Worm (Caenorhabditis elegans) whole organism, L1 larva: ENCODE measurements around the gene rpl-39.
A peak's percentile ranks its signal among the peaks of the same experiment; 100 is the strongest.

Source experiments
- alr-1 ChIP-seq: fragments of 200-800 bp; sonication (Bioruptor generic); optimal IDR thresholded peaks from 2 replicates; lab custom pipeline; 2018; ENCODE audit warnings: borderline replicate concordance, mild to moderate bottlenecking, missing genetic modification characterization, missing compliant biosample characterization
- aly-2 ChIP-seq: fragments of 150-350 bp; optimal IDR thresholded peaks from 2 replicates; lab custom pipeline; 2014; ENCODE audit warnings: missing biosample characterization, missing genetic modification characterization
- ceh-63 ChIP-seq: fragments of 200-800 bp; sonication (Bioruptor generic); optimal IDR thresholded peaks from 2 replicates; lab custom pipeline; 2018; ENCODE audit warnings: mild to moderate bottlenecking, missing genetic modification characterization, missing compliant biosample characterization
- ceh-8 ChIP-seq: fragments of 200-800 bp; sonication (Bioruptor generic); optimal IDR thresholded peaks from 2 replicates; lab custom pipeline; 2018; ENCODE audit warnings: mild to moderate bottlenecking, missing genetic modification characterization, moderate library complexity, missing compliant biosample characterization
- ceh-82 ChIP-seq, 3 experiments: fragments of 150-350 bp in 1 of 3; sonication (generic microtip) in 2 of 3; optimal IDR thresholded peaks; 2 replicates each; lab custom pipeline; 2014 to 2017; ENCODE audit warnings: missing biosample characterization in 3 of 3, missing genetic modification characterization in 3 of 3
- dsc-1 ChIP-seq: sonication (generic microtip); optimal IDR thresholded peaks from 2 replicates; lab custom pipeline; 2016; ENCODE audit warnings: mild to moderate bottlenecking, missing genetic modification characterization, missing compliant biosample characterization
- efl-1 ChIP-seq, 4 experiments: fragments of 150-350 bp; optimal IDR thresholded peaks in 3 of 4; peaks in 1 of 4; 1 replicate in 1 of 4; 2 replicates in 3 of 4; lab custom pipeline; 2014; ENCODE audit warnings: missing biosample characterization in 2 of 4, missing genetic modification characterization in 2 of 4, missing genetic modification reagents in 2 of 4
- efl-3 ChIP-seq: fragments of 200-800 bp; sonication (Bioruptor generic); optimal IDR thresholded peaks from 2 replicates; lab custom pipeline; 2018; ENCODE audit warnings: mild to moderate bottlenecking, missing genetic modification characterization, missing compliant biosample characterization
- egl-13 ChIP-seq: sonication (generic microtip); optimal IDR thresholded peaks from 2 replicates; lab custom pipeline; 2016; ENCODE audit warnings: missing genotype, missing genetic modification reagents, missing genetic modification characterization, missing compliant biosample characterization
- elt-3 ChIP-seq, 6 experiments: fragments of 150-350 bp in 1 of 6; sonication (generic microtip); optimal IDR thresholded peaks; 2 replicates each; lab custom pipeline; 2017 to 2018; ENCODE audit warnings: missing biosample characterization in 6 of 6, missing genetic modification characterization in 6 of 6, inconsistent platforms in 1 of 6
- ets-5 ChIP-seq: fragments of 200-800 bp; sonication (Bioruptor generic); IDR thresholded peaks from 2 replicates; pipeline ENCODE4 v1.3.6; 2022; ENCODE audit warnings: missing genetic modification characterization, missing compliant biosample characterization
- fkh-4 ChIP-seq: sonication (generic microtip); optimal IDR thresholded peaks from 2 replicates; lab custom pipeline; 2016; ENCODE audit warnings: missing compliant biosample characterization, missing genetic modification characterization, borderline replicate concordance
- fkh-8 ChIP-seq: sonication (generic microtip); optimal IDR thresholded peaks from 2 replicates; lab custom pipeline; 2016; ENCODE audit warnings: mild to moderate bottlenecking, missing genetic modification characterization, missing compliant biosample characterization
- grh-1 ChIP-seq: fragments of 200-800 bp; sonication (Bioruptor generic); IDR thresholded peaks from 2 replicates; pipeline ENCODE4 v1.3.6; 2022; ENCODE audit warnings: missing genetic modification reagents, missing genetic modification characterization, missing compliant biosample characterization
- hlh-17 ChIP-seq: fragments of 200-800 bp; sonication (Bioruptor generic); optimal IDR thresholded peaks from 2 replicates; lab custom pipeline; 2018; ENCODE audit warnings: missing genetic modification characterization, mild to moderate bottlenecking, missing compliant biosample characterization, moderate library complexity, borderline replicate concordance
- hpl-2 ChIP-seq: fragments of 150-350 bp; optimal IDR thresholded peaks from 2 replicates; lab custom pipeline; 2014; ENCODE audit warnings: missing biosample characterization, missing genetic modification reagents, missing genetic modification characterization
- isw-1 ChIP-seq: fragments of 200-800 bp; sonication (Bioruptor generic); IDR thresholded peaks from 2 replicates; pipeline ENCODE4 v1.3.6; 2022; ENCODE audit warnings: missing genetic modification characterization, missing compliant biosample characterization
- jun-1 ChIP-seq: fragments of 150-350 bp; optimal IDR thresholded peaks from 2 replicates; lab custom pipeline; 2014; ENCODE audit warnings: missing biosample characterization, missing genetic modification reagents, missing genetic modification characterization
- lin-13 ChIP-seq: fragments of 150-350 bp; optimal IDR thresholded peaks from 2 replicates; lab custom pipeline; 2014; ENCODE audit warnings: missing biosample characterization, missing genetic modification reagents, missing genetic modification characterization
- lin-14 ChIP-seq: fragments of 200-800 bp; sonication (Bioruptor generic); optimal IDR thresholded peaks from 2 replicates; lab custom pipeline; 2018; ENCODE audit warnings: mild to moderate bottlenecking, missing genetic modification characterization, moderate library complexity, missing compliant biosample characterization
- mab-9 ChIP-seq: fragments of 200-800 bp; sonication (Bioruptor generic); IDR thresholded peaks from 2 replicates; pipeline ENCODE4 v1.3.6; 2022; ENCODE audit warnings: missing genetic modification reagents, missing genetic modification characterization, missing compliant biosample characterization
- nhr-20 ChIP-seq: sonication (generic microtip); optimal IDR thresholded peaks from 2 replicates; lab custom pipeline; 2016; ENCODE audit warnings: mild to moderate bottlenecking, missing genetic modification characterization, missing compliant biosample characterization
- nhr-237 ChIP-seq: fragments of 150-350 bp; optimal IDR thresholded peaks from 2 replicates; lab custom pipeline; 2014; ENCODE audit warnings: missing biosample characterization, missing genetic modification characterization
- nhr-47 ChIP-seq: sonication (generic microtip); optimal IDR thresholded peaks from 2 replicates; lab custom pipeline; 2016; ENCODE audit warnings: mild to moderate bottlenecking, missing genetic modification characterization, moderate library complexity, missing compliant biosample characterization
- nhr-71 ChIP-seq: sonication (generic microtip); optimal IDR thresholded peaks from 2 replicates; lab custom pipeline; 2016; ENCODE audit warnings: mild to moderate bottlenecking, missing genetic modification characterization, moderate library complexity, missing compliant biosample characterization
- snpc-4 ChIP-seq: fragments of 150-350 bp; optimal IDR thresholded peaks from 2 replicates; lab custom pipeline; 2014; ENCODE audit warnings: missing biosample characterization, missing genetic modification characterization
- snu-23 ChIP-seq: sonication (generic microtip); optimal IDR thresholded peaks from 2 replicates; lab custom pipeline; 2016; ENCODE audit warnings: missing genetic modification characterization, missing compliant biosample characterization
- tlp-1 ChIP-seq: fragments of 150-350 bp; optimal IDR thresholded peaks from 2 replicates; lab custom pipeline; 2014; ENCODE audit warnings: missing biosample characterization, missing genetic modification characterization
- unc-30 ChIP-seq: sonication (generic microtip); optimal IDR thresholded peaks from 2 replicates; lab custom pipeline; 2017; ENCODE audit warnings: missing biosample characterization, missing genetic modification characterization
- unc-62 ChIP-seq: fragments of 150-350 bp; optimal IDR thresholded peaks from 2 replicates; lab custom pipeline; 2014; ENCODE audit warnings: missing biosample characterization, missing genetic modification reagents, missing genetic modification characterization
- unc-86 ChIP-seq: sonication (generic microtip); optimal IDR thresholded peaks from 2 replicates; lab custom pipeline; 2016; ENCODE audit warnings: missing genetic modification characterization, missing compliant biosample characterization
- ztf-11 ChIP-seq, 2 experiments: sonication (generic microtip); optimal IDR thresholded peaks; 2 replicates each; lab custom pipeline; 2016 to 2017; ENCODE audit warnings: missing genetic modification characterization in 2 of 2, missing biosample characterization in 1 of 2, missing compliant biosample characterization in 1 of 2
- ztf-4 ChIP-seq: fragments of 150-350 bp; optimal IDR thresholded peaks from 2 replicates; lab custom pipeline; 2014; ENCODE audit warnings: missing biosample characterization, missing genetic modification characterization

rpl-39 gene

DNA sequence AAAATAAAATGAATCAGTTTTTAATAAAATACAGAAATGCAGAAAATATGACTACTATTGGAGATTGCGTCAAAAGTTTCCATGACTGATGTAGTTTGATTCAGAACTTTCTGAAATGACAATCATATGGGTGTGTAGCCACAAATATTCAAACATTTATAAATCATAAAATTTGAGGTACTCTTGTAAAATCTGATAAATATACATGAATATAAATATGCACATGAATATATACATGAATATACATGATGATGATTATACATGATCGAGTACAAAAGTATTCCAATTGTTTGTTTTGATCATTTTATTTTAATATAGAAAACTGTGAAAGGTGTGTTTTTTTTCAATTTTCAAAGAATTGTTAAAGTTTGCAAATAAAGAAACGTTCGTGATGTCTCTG, 21.3 kb downstream of the rpl-39 start, which contains the start of gene T05B11.4:
Gene T05B11.4, minus strand, starts transcription at position 101 of the 400 bp plus-strand sequence.
- TF ChIP-seq mab-9 (GFP tag; lab: Robert Waterston, UW): no peak

- TF ChIP-seq isw-1 (GFP tag; lab: Robert Waterston, UW) (no peak), elt-3 (tag; optimal IDR thresholded peaks at IDR 0.05; lab: Kevin White, UChicago) (no peak), alr-1 (no peak), egl-13 (no peak), unc-86 (tag; lab: Kevin White, UChicago) (no peak), snu-23 (GFP tag; lab: Kevin White, UChicago) (no peak), ceh-8 (GFP tag; lab: Kevin White, UChicago) (no peak)
Observed at ce11 chrV:7749708-7750107, 26.2 kb downstream of the rpl-39 start.

ce11 chrV:7747987-7748607, 27.8 kb downstream of the rpl-39 start:
- TF ChIP-seq efl-3 (GFP tag; lab: Kevin White, UChicago): no peak
- no peak for TF ChIP-seq ceh-63 (GFP tag; lab: Kevin White, UChicago)
- no peak for TF ChIP-seq fkh-8 (tag; lab: Kevin White, UChicago)
- no peak for TF ChIP-seq nhr-20 (tag; lab: Kevin White, UChicago)
- no peak for TF ChIP-seq nhr-237 (tag; lab: Kevin White, UChicago)
- no peak for TF ChIP-seq ztf-4 (tag; lab: Kevin White, UChicago)
- TF ChIP-seq snpc-4 (tag; lab: Kevin White, UChicago): no peak
- no peak for TF ChIP-seq hpl-2 (GFP tag; lab: Kevin White, UChicago)
- TF ChIP-seq nhr-47 (tag; lab: Kevin White, UChicago): no peak
- no peak for TF ChIP-seq jun-1 (tag; lab: Kevin White, UChicago)
- no peak for TF ChIP-seq hlh-17 (GFP tag; lab: Kevin White, UChicago)
- TF ChIP-seq, all 84 proteins: peak for 0

ce11 chrV:7747132-7747531, 28.7 kb downstream of the rpl-39 start:
- TF ChIP-seq fkh-4 (tag; lab: Kevin White, UChicago) (no peak), grh-1 (no peak), ceh-82 (tag; optimal IDR thresholded peaks at IDR 0.05; lab: Kevin White, UChicago) (no peak), aly-2 (tag; lab: Kevin White, UChicago) (no peak), unc-30 (no peak), ets-5 (GFP tag; lab: Robert Waterston, UW) (no peak), unc-62 (GFP tag; lab: Kevin White, UChicago) (no peak)
- TF ChIP-seq, all 84 proteins: peak for 0

DNA sequence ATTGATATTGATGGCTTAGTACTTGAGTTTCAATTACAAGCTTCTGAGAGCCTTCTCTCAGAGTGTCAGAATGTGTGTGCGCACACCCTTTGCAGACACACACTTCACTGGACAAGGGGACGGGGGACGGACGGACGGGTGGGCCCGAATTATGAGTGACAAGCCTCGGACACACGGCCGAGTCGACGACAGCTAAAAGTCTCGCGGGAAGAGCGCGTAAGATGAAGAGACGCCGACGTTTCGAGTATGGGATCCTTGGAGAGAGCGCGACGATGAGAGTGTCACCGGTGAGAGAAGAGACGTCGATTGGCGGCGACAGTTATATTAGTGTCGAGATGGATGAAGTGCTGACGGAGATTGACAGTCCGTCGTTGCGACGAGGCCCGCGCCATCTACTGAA, 30.0 kb downstream of the rpl-39 start:
- peak; percentile 10 for TF ChIP-seq dsc-1 (tag; lab: Kevin White, UChicago)
- peak; percentile 12 for TF ChIP-seq nhr-71
- peak; percentile 63 for TF ChIP-seq lin-14 (GFP tag; lab: Kevin White, UChicago)
- TF ChIP-seq unc-62 (GFP tag; lab: Kevin White, UChicago): peak; percentile 39
- peak in 1 of 2 experiments; percentile 23 for TF ChIP-seq efl-1 (optimal IDR thresholded peaks at IDR 0.05; lab: Kevin White, UChicago)
- no peak for TF ChIP-seq efl-1 (GFP tag; optimal IDR thresholded peaks at IDR 0.05 in 1 of 2; lab: Kevin White, UChicago)
- TF ChIP-seq nhr-47 (tag; lab: Kevin White, UChicago): peak; percentile 19
- no peak for TF ChIP-seq lin-13 (GFP tag; lab: Kevin White, UChicago)
- TF ChIP-seq ztf-11 (tag; optimal IDR thresholded peaks at IDR 0.05; lab: Kevin White, UChicago): peak in 1 of 2 experiments; percentile 11
- TF ChIP-seq tlp-1 (tag; lab: Kevin White, UChicago): no peak
